Fruit fly (Drosophila melanogaster): ENCODE data around the gene CG17738.

- TF ChIP-seq CG31627 (GFP tag; optimal IDR thresholded peaks at IDR 0.05) (no peak), Ets96B (tag; optimal IDR thresholded peaks at IDR 0.05) (no peak), CG6163 (GFP tag; IDR thresholded peaks at IDR 0.05) (no peak), OdsH (GFP tag; optimal IDR thresholded peaks at IDR 0.05) (no peak), Smox (GFP tag; optimal IDR thresholded peaks at IDR 0.05) (no peak), Hr39 (GFP tag; optimal IDR thresholded peaks at IDR 0.05) (no peak), CG1621 (tag; optimal IDR thresholded peaks at IDR 0.05) (no peak), CG10669 (GFP tag; optimal IDR thresholded peaks at IDR 0.05) (no peak), net (GFP tag; optimal IDR thresholded peaks at IDR 0.05) (no peak), CG3032 (tag; optimal IDR thresholded peaks at IDR 0.05) (no peak), Ets21C (GFP tag; optimal IDR thresholded peaks at IDR 0.05) (no peak), fkh (GFP tag; optimal IDR thresholded peaks at IDR 0.05) (peak; percentile 43), Blimp-1 (GFP tag; optimal IDR thresholded peaks at IDR 0.05) (no peak)
Observed at dm6 chr3R:12290466-12291237, 20.0 kb downstream of the CG17738 start.
